Fruit fly (Drosophila melanogaster): ENCODE measurements around the gene CG11345.

CG11345 gene

dm6 chr3L:4474946-4475470, 17.0 kb upstream of the CG11345 start (continued):
- peak; percentile 81 for TF ChIP-seq CG5953 (GFP tag; IDR thresholded peaks at IDR 0.05)
- no peak for TF ChIP-seq lov (optimal IDR thresholded peaks at IDR 0.05)
- TF ChIP-seq lov (GFP tag; IDR thresholded peaks at IDR 0.05), result peak; percentile 90; the same call in 2 of the 3 replicates
- no peak for TF ChIP-seq CG4360 (GFP tag; IDR thresholded peaks at IDR 0.05)
- TF ChIP-seq sima (GFP tag; optimal IDR thresholded peaks at IDR 0.05), result peak; percentile 66
- peak; percentile 77 for TF ChIP-seq salm (tag; optimal IDR thresholded peaks at IDR 0.05)
- peak; percentile 72 for TF ChIP-seq Hsf (GFP tag; optimal IDR thresholded peaks at IDR 0.05)
- peak; percentile 84 for TF ChIP-seq CG10431 (GFP tag; optimal IDR thresholded peaks at IDR 0.05)
- TF ChIP-seq CG10565 (GFP tag; optimal IDR thresholded peaks at IDR 0.05), result no peak
- no peak; the same call in 1 of the 2 replicates for TF ChIP-seq CG7372 (GFP tag; IDR thresholded peaks at IDR 0.05)
- TF ChIP-seq unpg (GFP tag; optimal IDR thresholded peaks at IDR 0.05), result peak; percentile 86
- no peak for TF ChIP-seq lola (GFP tag; optimal IDR thresholded peaks at IDR 0.05)
- no peak for TF ChIP-seq jumu (GFP tag; optimal IDR thresholded peaks at IDR 0.05)
- peak; percentile 57 for TF ChIP-seq trem (tag; optimal IDR thresholded peaks at IDR 0.05)

dm6 chr3L:4472768-4473167, 14.8 kb upstream of the CG11345 start, which contains the start of gene CG11349:
Gene CG11349, plus strand, starts transcription at chr3L:4473068.
- no peak for TF ChIP-seq C15 (GFP tag; IDR thresholded peaks at IDR 0.05)
- no peak for TF ChIP-seq da (GFP tag; optimal IDR thresholded peaks at IDR 0.05)
- TF ChIP-seq CG14014 (GFP tag; IDR thresholded peaks at IDR 0.05), result no peak
- no peak for TF ChIP-seq trem (tag; optimal IDR thresholded peaks at IDR 0.05)
- TF ChIP-seq ERR (GFP tag; optimal IDR thresholded peaks at IDR 0.05), result no peak
- no peak for TF ChIP-seq CG4617 (GFP tag; optimal IDR thresholded peaks at IDR 0.05; ENCODE audit: borderline replicate concordance)
- no peak for TF ChIP-seq nerfin-2 (GFP tag; IDR thresholded peaks at IDR 0.05; ENCODE audit: partially characterized antibody)
- TF ChIP-seq Ptx1 (GFP tag; IDR thresholded peaks at IDR 0.05), result no peak
- no peak for TF ChIP-seq HLHmδ (GFP tag; optimal IDR thresholded peaks at IDR 0.05)
- no peak for TF ChIP-seq Optix (GFP tag; IDR thresholded peaks at IDR 0.05)
- TF ChIP-seq CG13123 (GFP tag; optimal IDR thresholded peaks at IDR 0.05), result no peak
- no peak for TF ChIP-seq mam (GFP tag; optimal IDR thresholded peaks at IDR 0.05)
- no peak for TF ChIP-seq esg (GFP tag; conservative IDR thresholded peaks at IDR 0.05)
- TF ChIP-seq usp (GFP tag; optimal IDR thresholded peaks at IDR 0.05), result no peak
- TF ChIP-seq CG5953 (GFP tag; IDR thresholded peaks at IDR 0.05), result no peak
- no peak for TF ChIP-seq slou (GFP tag; optimal IDR thresholded peaks at IDR 0.05)
- no peak for TF ChIP-seq kay (GFP tag; optimal IDR thresholded peaks at IDR 0.05)
- TF ChIP-seq Neu2 (GFP tag; optimal IDR thresholded peaks at IDR 0.05; ENCODE audit: borderline replicate concordance), result no peak

dm6 chr3L:4471449-4471848, 13.5 kb upstream of the CG11345 start, which contains the start of gene CG32248:
Gene CG32248, plus strand, starts transcription at chr3L:4471749.
- TF ChIP-seq dan (GFP tag; IDR thresholded peaks at IDR 0.05) (no peak), Bgb (GFP tag; IDR thresholded peaks at IDR 0.05; ENCODE audit: partially characterized antibody) (no peak), Elba2 (GFP tag; optimal IDR thresholded peaks at IDR 0.05) (no peak), CG18262 (tag; optimal IDR thresholded peaks at IDR 0.05) (no peak), CG2678 (tag; optimal IDR thresholded peaks at IDR 0.05) (no peak), CG9609 (GFP tag; optimal IDR thresholded peaks at IDR 0.05) (no peak), bbx (GFP tag; IDR thresholded peaks at IDR 0.05; ENCODE audit: partially characterized antibody) (no peak), pho (GFP tag; optimal IDR thresholded peaks at IDR 0.05) (no peak), CG34422 (GFP tag; IDR thresholded peaks at IDR 0.05) (no peak), btn (GFP tag; optimal IDR thresholded peaks at IDR 0.05) (no peak), Ets97D (GFP tag; optimal IDR thresholded peaks at IDR 0.05) (no peak)
